Fruit fly (Drosophila melanogaster): ENCODE measurements around the gene dmt.

dm6 chr3R:9725121-9725956 lies 14.4 kb downstream of the dmt start, which contains the start of gene hyd:
- TF ChIP-seq CG9948 (tag; optimal IDR thresholded peaks at IDR 0.05) (no peak), CG12605 (GFP tag; IDR thresholded peaks at IDR 0.05) (no peak), CG4496 (GFP tag; IDR thresholded peaks at IDR 0.05) (no peak), CG32121 (GFP tag; IDR thresholded peaks at IDR 0.05) (no peak), CG8301 (tag; optimal IDR thresholded peaks at IDR 0.05) (no peak), EcR (GFP tag; optimal IDR thresholded peaks at IDR 0.05) (no peak)

All from whole organism, pupa.